Fruit fly (Drosophila melanogaster) whole organism, embryonic: ENCODE measurements around the gene timeout.

Experiments used
- Abd-B ChIP-seq: fragments of 200-800 bp; sonication (Bioruptor generic); optimal IDR thresholded peaks from 2 replicates; lab custom pipeline; 2018; ENCODE audit warnings: missing biosample characterization, mild to moderate bottlenecking, missing genetic modification characterization, moderate library complexity
- CG14710 ChIP-seq: fragments of 200-800 bp; sonication (Bioruptor generic); optimal IDR thresholded peaks from 3 replicates; lab custom pipeline; 2019; ENCODE audit warnings: missing biosample characterization, mild to moderate bottlenecking, missing genetic modification characterization, moderate library complexity
- CG1603 ChIP-seq: fragments of 200-800 bp; sonication (Bioruptor generic); optimal IDR thresholded peaks from 2 replicates; lab custom pipeline; 2019; ENCODE audit warnings: missing biosample characterization, mild to moderate bottlenecking, missing genetic modification characterization, moderate library complexity
- CG2116 ChIP-seq: fragments of 200-800 bp; sonication (Bioruptor generic); optimal IDR thresholded peaks from 3 replicates; lab custom pipeline; 2018; ENCODE audit warnings: missing biosample characterization, mild to moderate bottlenecking, missing genetic modification characterization
- CG6813 ChIP-seq: fragments of 200-800 bp; sonication (Bioruptor generic); optimal IDR thresholded peaks from 2 replicates; lab custom pipeline; 2017; ENCODE audit warnings: missing biosample characterization, missing genetic modification characterization, mild to moderate bottlenecking, moderate library complexity, missing genetic modification reagents
- CG8089 ChIP-seq: fragments of 200-800 bp; sonication (Bioruptor generic); optimal IDR thresholded peaks from 3 replicates; lab custom pipeline; 2016; ENCODE audit warnings: missing biosample characterization, missing genetic modification characterization
- bbx ChIP-seq: fragments of 200-800 bp; sonication (Bioruptor generic); IDR thresholded peaks from 2 replicates; pipeline ENCODE4 v1.3.6; 2022; ENCODE audit warnings: missing biosample characterization, missing genetic modification characterization; ENCODE audit not compliant: partially characterized antibody
- mirr ChIP-seq: fragments of 200-800 bp; sonication (Bioruptor generic); optimal IDR thresholded peaks from 3 replicates; lab custom pipeline; 2018; ENCODE audit warnings: missing biosample characterization, mild to moderate bottlenecking, missing genetic modification characterization
- yki ChIP-seq: fragments of >200 bp; optimal IDR thresholded peaks from 3 replicates; lab custom pipeline; 2018

- TF ChIP-seq CG8089 (GFP tag; lab: Kevin White, UChicago): no peak
- no peak for TF ChIP-seq mirr (GFP tag; lab: Kevin White, UChicago)
- no peak for TF ChIP-seq bbx (GFP tag; lab: Robert Waterston, UW)
- no peak for TF ChIP-seq CG14710 (tag; lab: Kevin White, UChicago)
- TF ChIP-seq Abd-B (GFP tag; lab: Kevin White, UChicago): no peak
- no peak for TF ChIP-seq CG6813 (GFP tag; lab: Kevin White, UChicago)
- TF ChIP-seq yki (lab: Kevin White, UChicago): no peak
- TF ChIP-seq CG1603 (tag; lab: Kevin White, UChicago): no peak
- no peak for TF ChIP-seq CG2116 (GFP tag; lab: Kevin White, UChicago)
These were observed 97.9 kb downstream of the timeout start, which contains the start of gene CG8508 for dm6 chr3R:13186396-13186795.
